Fruit fly (Drosophila melanogaster) whole organism, embryonic: Measurements from ENCODE around the gene CG43293.

ENCODE experiments used
- ATbp ChIP-seq: fragments of 200-800 bp; sonication (Bioruptor generic); optimal IDR thresholded peaks from 2 replicates; lab custom pipeline; 2017; ENCODE audit warnings: missing biosample characterization, mild to moderate bottlenecking, missing genetic modification characterization, missing genetic modification reagents
- Atf-2 ChIP-seq: fragments of 200-800 bp; sonication (Bioruptor generic); optimal IDR thresholded peaks from 2 replicates; lab custom pipeline; 2016; ENCODE audit warnings: missing biosample characterization, missing genetic modification characterization
- B-H2 ChIP-seq: fragments of 200-800 bp; sonication (Bioruptor generic); optimal IDR thresholded peaks from 2 replicates; lab custom pipeline; 2018; ENCODE audit warnings: missing biosample characterization, mild to moderate bottlenecking, missing genetic modification characterization
- CG10462 ChIP-seq: fragments of 200-800 bp; sonication (Bioruptor generic); optimal IDR thresholded peaks from 2 replicates; lab custom pipeline; 2016; ENCODE audit warnings: missing biosample characterization, missing genetic modification characterization
- CG12744 ChIP-seq: fragments of 200-800 bp; sonication (Bioruptor generic); optimal IDR thresholded peaks from 2 replicates; lab custom pipeline; 2016; ENCODE audit warnings: missing biosample characterization, missing genetic modification characterization
- CG14667 ChIP-seq: fragments of 200-800 bp; sonication (Bioruptor generic); IDR thresholded peaks from 2 replicates; pipeline ENCODE4 v1.3.6; 2022; ENCODE audit warnings: missing biosample characterization, missing genetic modification characterization
- CG15479 ChIP-seq: fragments of 200-800 bp; sonication (Bioruptor generic); optimal IDR thresholded peaks from 3 replicates; lab custom pipeline; 2019; ENCODE audit warnings: missing biosample characterization, mild to moderate bottlenecking, missing genetic modification characterization, moderate library complexity
- CG17385 ChIP-seq: fragments of 200-800 bp; sonication (Bioruptor generic); optimal IDR thresholded peaks from 3 replicates; lab custom pipeline; 2018; ENCODE audit warnings: missing biosample characterization, mild to moderate bottlenecking, missing genetic modification characterization
- CG18262 ChIP-seq: fragments of 200-800 bp; optimal IDR thresholded peaks from 3 replicates; lab custom pipeline; 2019; ENCODE audit warnings: missing biosample characterization, mild to moderate bottlenecking, missing genetic modification characterization, moderate library complexity
- CG18619 ChIP-seq: fragments of 200-800 bp; sonication (Bioruptor generic); optimal IDR thresholded peaks from 3 replicates; lab custom pipeline; 2017; ENCODE audit warnings: missing biosample characterization, mild to moderate bottlenecking, missing genetic modification characterization
- CG2712 ChIP-seq: fragments of 200-800 bp; optimal IDR thresholded peaks from 3 replicates; lab custom pipeline; 2019; ENCODE audit warnings: missing biosample characterization, mild to moderate bottlenecking, missing genetic modification characterization, moderate library complexity
- CG31365 ChIP-seq: fragments of 200-800 bp; sonication (Bioruptor generic); optimal IDR thresholded peaks from 2 replicates; lab custom pipeline; 2018; ENCODE audit warnings: missing biosample characterization, mild to moderate bottlenecking, missing genetic modification characterization
- CG3407 ChIP-seq: fragments of 200-800 bp; sonication (Bioruptor generic); optimal IDR thresholded peaks from 2 replicates; lab custom pipeline; 2018; ENCODE audit warnings: missing biosample characterization, mild to moderate bottlenecking, missing genetic modification characterization
- CG34422 ChIP-seq: fragments of 200-800 bp; sonication (Bioruptor generic); IDR thresholded peaks from 3 replicates; pipeline ENCODE4 v1.3.6; 2022; ENCODE audit warnings: missing biosample characterization, missing genetic modification characterization
- CG3838 ChIP-seq: fragments of 200-800 bp; sonication (Bioruptor generic); optimal IDR thresholded peaks from 3 replicates; lab custom pipeline; 2016; ENCODE audit warnings: missing biosample characterization, missing genetic modification characterization
- CG4730 ChIP-seq: fragments of 200-800 bp; sonication (Bioruptor generic); IDR thresholded peaks from 2 replicates; pipeline ENCODE4 v1.3.6; 2022; ENCODE audit warnings: missing biosample characterization, missing genetic modification characterization
- CG6683 ChIP-seq: fragments of 200-800 bp; sonication (Bioruptor generic); optimal IDR thresholded peaks from 2 replicates; lab custom pipeline; 2017; ENCODE audit warnings: missing biosample characterization, mild to moderate bottlenecking, missing genetic modification characterization, missing genetic modification reagents
- CG7963 ChIP-seq: fragments of 200-800 bp; sonication (Bioruptor generic); IDR thresholded peaks from 3 replicates; pipeline ENCODE4 v1.3.6; 2022; ENCODE audit warnings: missing biosample characterization, missing genetic modification characterization; ENCODE audit not compliant: partially characterized antibody
- CG9727 ChIP-seq: fragments of 200-800 bp; sonication (Bioruptor generic); optimal IDR thresholded peaks from 3 replicates; lab custom pipeline; 2017; ENCODE audit warnings: missing biosample characterization, mild to moderate bottlenecking, missing genetic modification characterization
- Camta ChIP-seq: fragments of 200-800 bp; sonication (Bioruptor generic); optimal IDR thresholded peaks from 2 replicates; lab custom pipeline; 2016; ENCODE audit warnings: missing biosample characterization, missing genetic modification characterization
- CrebB ChIP-seq: fragments of 200-800 bp; sonication (Bioruptor generic); optimal IDR thresholded peaks from 3 replicates; lab custom pipeline; 2018; ENCODE audit warnings: missing biosample characterization, mild to moderate bottlenecking, missing genetic modification characterization
- D19A ChIP-seq: fragments of 200-800 bp; optimal IDR thresholded peaks from 3 replicates; lab custom pipeline; 2019; ENCODE audit warnings: missing biosample characterization, mild to moderate bottlenecking, missing genetic modification characterization, moderate library complexity
- Deaf1 ChIP-seq: fragments of 200-800 bp; optimal IDR thresholded peaks from 3 replicates; lab custom pipeline; 2019; ENCODE audit warnings: missing biosample characterization, mild to moderate bottlenecking, missing genetic modification characterization, moderate library complexity
- HLH3B ChIP-seq: fragments of 200-800 bp; sonication (Bioruptor generic); IDR thresholded peaks from 2 replicates; pipeline ENCODE4 v1.3.6; 2022; ENCODE audit warnings: missing biosample characterization, missing genetic modification characterization
- HLH54F ChIP-seq: fragments of 200-800 bp; sonication (Bioruptor generic); optimal IDR thresholded peaks from 3 replicates; lab custom pipeline; 2016; ENCODE audit warnings: missing biosample characterization, missing genetic modification characterization
- Hr51 ChIP-seq, 2 experiments: fragments of 200-800 bp; sonication (Bioruptor generic); optimal IDR thresholded peaks; 2 replicates in 1 of 2; 3 replicates in 1 of 2; lab custom pipeline; 2016 to 2018; ENCODE audit warnings: missing biosample characterization in 2 of 2, missing genetic modification characterization in 2 of 2, mild to moderate bottlenecking in 1 of 2, moderate library complexity in 1 of 2
- MTF-1 ChIP-seq: fragments of 200-800 bp; sonication (Bioruptor generic); optimal IDR thresholded peaks from 2 replicates; lab custom pipeline; 2018; ENCODE audit warnings: missing biosample characterization, mild to moderate bottlenecking, missing genetic modification characterization, borderline replicate concordance
- Mad ChIP-seq: fragments of 200-800 bp; sonication (Bioruptor generic); optimal IDR thresholded peaks from 2 replicates; lab custom pipeline; 2016; ENCODE audit warnings: missing biosample characterization, missing genetic modification characterization
- NC2β ChIP-seq: fragments of 200-800 bp; sonication (Bioruptor generic); optimal IDR thresholded peaks from 2 replicates; lab custom pipeline; 2016; ENCODE audit warnings: missing biosample characterization, missing genetic modification characterization
- Poxn ChIP-seq: fragments of 200-800 bp; sonication (Bioruptor generic); IDR thresholded peaks from 2 replicates; pipeline ENCODE4 v1.3.6; 2022; ENCODE audit warnings: missing biosample characterization, missing genetic modification characterization
- Sox100B ChIP-seq: fragments of 200-800 bp; sonication (Bioruptor generic); optimal IDR thresholded peaks from 3 replicates; lab custom pipeline; 2018; ENCODE audit warnings: missing biosample characterization, mild to moderate bottlenecking, missing genetic modification characterization
- Taf1 ChIP-seq: fragments of 200-800 bp; sonication (Bioruptor generic); IDR thresholded peaks from 2 replicates; pipeline ENCODE4 v1.3.6; 2022; ENCODE audit warnings: missing biosample characterization, missing genetic modification characterization
- ab ChIP-seq: fragments of 200-800 bp; sonication (Bioruptor generic); optimal IDR thresholded peaks from 2 replicates; lab custom pipeline; 2016; ENCODE audit warnings: missing biosample characterization, missing genetic modification characterization
- bigmax ChIP-seq: fragments of 200-800 bp; sonication (Bioruptor generic); optimal IDR thresholded peaks from 2 replicates; lab custom pipeline; 2018; ENCODE audit warnings: missing biosample characterization, mild to moderate bottlenecking, missing genetic modification characterization
- cas ChIP-seq: fragments of 200-800 bp; sonication (Bioruptor generic); IDR thresholded peaks from 2 replicates; pipeline ENCODE4 v1.3.6; 2022; ENCODE audit warnings: missing biosample characterization, missing genetic modification characterization
- caup ChIP-seq: fragments of 200-800 bp; sonication (Bioruptor generic); optimal IDR thresholded peaks from 3 replicates; lab custom pipeline; 2017; ENCODE audit warnings: missing biosample characterization, mild to moderate bottlenecking, missing genetic modification characterization, moderate library complexity; ENCODE audit not compliant: severe bottlenecking
- cwo ChIP-seq: fragments of 200-800 bp; sonication (Bioruptor generic); optimal IDR thresholded peaks from 3 replicates; lab custom pipeline; 2017; ENCODE audit warnings: missing biosample characterization, missing genetic modification characterization, mild to moderate bottlenecking, moderate library complexity, missing genetic modification reagents
- disco-r ChIP-seq: fragments of 200-800 bp; sonication (Bioruptor generic); optimal IDR thresholded peaks from 2 replicates; lab custom pipeline; 2016; ENCODE audit warnings: missing biosample characterization, missing genetic modification characterization
- fd96Cb ChIP-seq: fragments of 200-800 bp; sonication (Bioruptor generic); optimal IDR thresholded peaks from 2 replicates; lab custom pipeline; 2018; ENCODE audit warnings: missing biosample characterization, mild to moderate bottlenecking, missing genetic modification characterization, moderate library complexity
- fu2 ChIP-seq: fragments of 200-800 bp; sonication (Bioruptor generic); optimal IDR thresholded peaks from 2 replicates; lab custom pipeline; 2016; ENCODE audit warnings: missing biosample characterization, missing genetic modification characterization
- gcm ChIP-seq: fragments of 200-800 bp; sonication (Bioruptor generic); optimal IDR thresholded peaks from 2 replicates; lab custom pipeline; 2019; ENCODE audit warnings: missing biosample characterization, mild to moderate bottlenecking, missing genetic modification characterization, moderate library complexity
- her ChIP-seq: fragments of 200-800 bp; sonication (Bioruptor generic); optimal IDR thresholded peaks from 2 replicates; lab custom pipeline; 2016; ENCODE audit warnings: missing biosample characterization, missing genetic modification characterization
- inv ChIP-seq: fragments of 200-800 bp; sonication (Bioruptor generic); IDR thresholded peaks from 2 replicates; pipeline ENCODE4 v1.3.6; 2022; ENCODE audit warnings: missing biosample characterization, missing genetic modification characterization; ENCODE audit not compliant: partially characterized antibody
- ken ChIP-seq: fragments of 200-800 bp; sonication (Bioruptor generic); IDR thresholded peaks from 3 replicates; pipeline ENCODE4 v1.3.6; 2022; ENCODE audit warnings: missing biosample characterization, missing genetic modification characterization
- maf-S ChIP-seq: fragments of 200-800 bp; sonication (Bioruptor generic); optimal IDR thresholded peaks from 2 replicates; lab custom pipeline; 2016; ENCODE audit warnings: missing biosample characterization, missing genetic modification characterization
- nerfin-2 ChIP-seq: fragments of 200-800 bp; sonication (Bioruptor generic); IDR thresholded peaks from 2 replicates; pipeline ENCODE4 v1.3.6; 2022; ENCODE audit warnings: missing biosample characterization, missing genetic modification characterization; ENCODE audit not compliant: partially characterized antibody
- pfk ChIP-seq: fragments of 200-800 bp; sonication (Bioruptor generic); optimal IDR thresholded peaks from 2 replicates; lab custom pipeline; 2018; ENCODE audit warnings: missing biosample characterization, mild to moderate bottlenecking, missing genetic modification characterization, moderate library complexity
- sd ChIP-seq: fragments of 200-800 bp; sonication (Bioruptor generic); optimal IDR thresholded peaks from 3 replicates; lab custom pipeline; 2018; ENCODE audit warnings: missing biosample characterization, mild to moderate bottlenecking, missing genetic modification characterization, moderate library complexity
- so ChIP-seq: fragments of 200-800 bp; sonication (Bioruptor generic); IDR thresholded peaks from 3 replicates; pipeline ENCODE4 v1.3.6; 2022; ENCODE audit warnings: missing biosample characterization, missing genetic modification characterization
- tll ChIP-seq, 2 experiments: fragments of 200-800 bp in 1 of 2; fragments of >200 bp in 1 of 2; sonication (Bioruptor generic) in 1 of 2; optimal IDR thresholded peaks; 2 replicates each; lab custom pipeline; 2017 to 2019; ENCODE audit warnings: missing biosample characterization in 2 of 2, missing genetic modification characterization in 2 of 2, mild to moderate bottlenecking in 1 of 2, moderate library complexity in 1 of 2
- trem ChIP-seq: fragments of 200-800 bp; optimal IDR thresholded peaks from 3 replicates; lab custom pipeline; 2019; ENCODE audit warnings: missing biosample characterization, mild to moderate bottlenecking, missing genetic modification characterization, moderate library complexity

Gene CG43293

DNA sequence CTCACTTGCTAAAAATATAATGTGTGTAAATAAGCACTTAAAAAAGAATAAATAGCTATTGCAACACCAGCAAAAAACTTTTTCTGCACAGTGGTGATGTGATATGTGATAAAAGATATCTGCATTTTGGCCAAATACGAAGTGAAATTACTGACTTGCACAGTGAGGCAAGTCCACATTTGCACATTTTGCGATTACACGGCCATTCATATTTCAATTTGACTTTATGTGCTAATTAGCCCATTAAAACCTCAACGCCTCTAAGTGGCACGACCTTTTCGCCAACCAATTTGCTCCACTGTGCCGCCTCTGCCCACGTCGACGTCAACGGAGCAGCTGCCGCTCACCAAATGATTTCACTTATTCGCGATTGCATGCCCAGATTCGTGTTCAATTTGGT lies 35.2 kb downstream of the CG43293 start, which contains the start of gene CG33946 (continued):
- TF ChIP-seq CrebB (tag; lab: Kevin White, UChicago), result no peak
- no peak for TF ChIP-seq caup (GFP tag; lab: Kevin White, UChicago)
- no peak for TF ChIP-seq B-H2
- no peak for TF ChIP-seq Sox100B (GFP tag; lab: Kevin White, UChicago)
- TF ChIP-seq CG15479 (GFP tag; lab: Kevin White, UChicago), result no peak
- peak; percentile 23 for TF ChIP-seq CG2712 (tag; lab: Kevin White, UChicago)
- TF ChIP-seq D19A, result no peak
- no peak for TF ChIP-seq CG10462 (GFP tag; lab: Kevin White, UChicago)
- TF ChIP-seq fu2 (GFP tag; lab: Kevin White, UChicago), result no peak
- TF ChIP-seq nerfin-2, result no peak
- TF ChIP-seq gcm (GFP tag; lab: Kevin White, UChicago), result no peak
- TF ChIP-seq CG3838 (GFP tag; lab: Kevin White, UChicago), result no peak
- TF ChIP-seq Camta (GFP tag; lab: Kevin White, UChicago), result no peak
- peak; percentile 35; the same call in 1 of the 3 replicates for TF ChIP-seq CG34422
- TF ChIP-seq NC2β (GFP tag; lab: Kevin White, UChicago), result no peak
- peak; percentile 4 for TF ChIP-seq HLH54F (GFP tag; lab: Kevin White, UChicago)
- no peak for TF ChIP-seq trem (tag; lab: Kevin White, UChicago)
- TF ChIP-seq her, result no peak
- no peak for TF ChIP-seq Mad
- no peak for TF ChIP-seq CG6683
- TF ChIP-seq MTF-1 (GFP tag; lab: Kevin White, UChicago), result no peak
- no peak for TF ChIP-seq ab (GFP tag; lab: Kevin White, UChicago)
- TF ChIP-seq ken (GFP tag; lab: Robert Waterston, UW), result peak; percentile 45; the same call in 2 of the 3 replicates
- no peak for TF ChIP-seq CG31365
- TF ChIP-seq sd, result no peak
- TF ChIP-seq CG9727 (GFP tag; lab: Kevin White, UChicago), result no peak
- TF ChIP-seq HLH3B (GFP tag; lab: Robert Waterston, UW), result 0 out of 2 replicates have a peak, but pooled peaks have one; percentile 42
- no peak for TF ChIP-seq Hr51 (GFP tag; optimal IDR thresholded peaks at IDR 0.05; lab: Kevin White, UChicago)
- TF ChIP-seq ATbp (GFP tag; lab: Kevin White, UChicago), result no peak
- TF ChIP-seq disco-r (GFP tag; lab: Kevin White, UChicago), result no peak
- no peak for TF ChIP-seq CG18619 (GFP tag; lab: Kevin White, UChicago)
- TF ChIP-seq pfk, result no peak
- no peak for TF ChIP-seq CG4730 (GFP tag; lab: Robert Waterston, UW)
- TF ChIP-seq fd96Cb (tag; lab: Kevin White, UChicago), result no peak
- no peak for TF ChIP-seq cas
- TF ChIP-seq bigmax (GFP tag; lab: Kevin White, UChicago), result no peak
- no peak for TF ChIP-seq Deaf1 (tag; lab: Kevin White, UChicago)
- no peak for TF ChIP-seq CG7963 (GFP tag; lab: Robert Waterston, UW)
- TF ChIP-seq maf-S (GFP tag; lab: Kevin White, UChicago), result no peak
- TF ChIP-seq CG17385, result no peak
- 0 out of 2 replicates have a peak, but pooled peaks have one; percentile 5 for TF ChIP-seq CG14667 (GFP tag; lab: Robert Waterston, UW)
- TF ChIP-seq Poxn (GFP tag; lab: Robert Waterston, UW), result no peak
- peak; percentile 30 for TF ChIP-seq Atf-2 (GFP tag; lab: Kevin White, UChicago)
- TF ChIP-seq CG18262 (tag; lab: Kevin White, UChicago), result peak; percentile 10
- no peak for TF ChIP-seq CG3407 (GFP tag; lab: Kevin White, UChicago)
- TF ChIP-seq inv, result no peak
- TF ChIP-seq so (GFP tag; lab: Robert Waterston, UW), result no peak
- TF ChIP-seq tll (GFP tag; optimal IDR thresholded peaks at IDR 0.05; lab: Kevin White, UChicago), result no peak
- TF ChIP-seq Taf1 (GFP tag; lab: Robert Waterston, UW), result no peak
- no peak for TF ChIP-seq cwo
- no peak for TF ChIP-seq CG12744 (GFP tag; lab: Kevin White, UChicago)
